1 fruit fly cellular context compared by ENCODE assay signal in the genomic region with DNA sequence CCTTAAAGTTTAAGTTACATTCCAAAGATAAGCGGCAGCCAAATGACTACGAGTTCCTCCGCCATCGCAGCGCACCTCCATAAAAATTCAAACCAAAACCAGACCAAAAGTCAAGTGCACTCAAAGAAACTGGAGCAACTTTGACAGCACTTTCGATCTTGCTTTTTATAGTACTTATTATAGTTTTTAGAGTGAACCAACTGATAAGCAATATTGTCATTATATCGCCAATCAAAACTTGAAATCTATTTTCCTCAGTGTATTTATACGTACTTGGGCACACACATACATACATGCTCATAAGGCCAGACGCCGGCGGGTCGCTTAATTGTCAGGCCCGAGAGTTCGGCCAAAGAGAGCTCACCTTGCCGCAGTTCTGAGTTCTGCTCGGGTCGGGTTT.
TF ChIP-seq lines count a peak whose summit lies in the region.

No protein-coding gene starts in this region.

TF ChIP-seq in whole organism, embryonic, 481 proteins besides CTCF, POLR2A, EP300 and RAD21 (continued from another document and continues in another):
- TF ChIP-seq CG2889 (GFP tag; IDR thresholded peaks at IDR 0.05; lab: Robert Waterston, UW) (peak; percentile 67; the same call in 2 of the 3 replicates), E2f2 (GFP tag; IDR thresholded peaks at IDR 0.05; lab: Robert Waterston, UW) (peak; percentile 44), MTF-1 (GFP tag; optimal IDR thresholded peaks at IDR 0.05; lab: Kevin White, UChicago; ENCODE audit: borderline replicate concordance) (peak; percentile 70), CG15269 (tag; optimal IDR thresholded peaks at IDR 0.05; lab: Kevin White, UChicago) (peak; percentile 46), tap (tag; optimal IDR thresholded peaks at IDR 0.05; lab: Kevin White, UChicago) (peak; percentile 64), CG6854 (GFP tag; optimal IDR thresholded peaks at IDR 0.05; lab: Kevin White, UChicago) (no peak), sens-2 (GFP tag; IDR thresholded peaks at IDR 0.05; lab: Robert Waterston, UW) (peak; percentile 69), CG11560 (tag; IDR thresholded peaks at IDR 0.05; lab: Robert Waterston, UW) (no peak), Opbp (GFP tag; IDR thresholded peaks at IDR 0.05; lab: Robert Waterston, UW; ENCODE audit: partially characterized antibody) (no peak), z (GFP tag; IDR thresholded peaks at IDR 0.05; lab: Robert Waterston, UW) (0 out of 3 replicates have a peak, but pooled peaks have one; percentile 39), Oli (tag; optimal IDR thresholded peaks at IDR 0.05; lab: Kevin White, UChicago) (peak; percentile 71), CG12942 (GFP tag; optimal IDR thresholded peaks at IDR 0.05; lab: Kevin White, UChicago) (peak; percentile 29), tna (GFP tag; IDR thresholded peaks at IDR 0.05; lab: Robert Waterston, UW; ENCODE audit: partially characterized antibody) (no peak), Dip3 (GFP tag; optimal IDR thresholded peaks at IDR 0.05; lab: Kevin White, UChicago) (no peak), D19A (tag; optimal IDR thresholded peaks at IDR 0.05; lab: Kevin White, UChicago) (peak; percentile 69), Ravus (GFP tag; IDR thresholded peaks at IDR 0.05; lab: Robert Waterston, UW) (no peak), CG3726 (GFP tag; IDR thresholded peaks at IDR 0.05; lab: Robert Waterston, UW) (peak; percentile 76), sob (GFP tag; IDR thresholded peaks at IDR 0.05; lab: Robert Waterston, UW) (peak; percentile 55; the same call in 1 of the 2 replicates), dati (GFP tag; IDR thresholded peaks at IDR 0.05; lab: Robert Waterston, UW) (no peak), Adf1 (GFP tag; IDR thresholded peaks at IDR 0.05; lab: Robert Waterston, UW) (no peak), H2.0 (GFP tag; IDR thresholded peaks at IDR 0.05; lab: Robert Waterston, UW) (peak; percentile 47), CG2202 (tag; optimal IDR thresholded peaks at IDR 0.05; lab: Kevin White, UChicago) (peak; percentile 75), CG14860 (GFP tag; IDR thresholded peaks at IDR 0.05; lab: Robert Waterston, UW; ENCODE audit: partially characterized antibody) (no peak), CG10274 (GFP tag; optimal IDR thresholded peaks at IDR 0.05; lab: Kevin White, UChicago) (no peak), lab (GFP tag; optimal IDR thresholded peaks at IDR 0.05; lab: Kevin White, UChicago) (peak; percentile 40), CG13624 (GFP tag; optimal IDR thresholded peaks at IDR 0.05; lab: Kevin White, UChicago) (peak; percentile 34), CG2678 (tag; optimal IDR thresholded peaks at IDR 0.05; lab: Kevin White, UChicago) (peak; percentile 71), Blimp-1 (GFP tag; optimal IDR thresholded peaks at IDR 0.05; lab: Kevin White, UChicago) (peak; percentile 77), gt (GFP tag; IDR thresholded peaks at IDR 0.05; lab: Robert Waterston, UW) (peak; percentile 65), CG4282 (GFP tag; optimal IDR thresholded peaks at IDR 0.05; lab: Kevin White, UChicago) (no peak), CG4328 (GFP tag; optimal IDR thresholded peaks at IDR 0.05; lab: Kevin White, UChicago) (no peak), CG11456 (GFP tag; IDR thresholded peaks at IDR 0.05; lab: Robert Waterston, UW) (peak; percentile 69; the same call in 2 of the 3 replicates), cad (GFP tag; optimal IDR thresholded peaks at IDR 0.05; lab: Kevin White, UChicago) (no peak), CG8290 (GFP tag; optimal IDR thresholded peaks at IDR 0.05; lab: Kevin White, UChicago) (peak; percentile 60), CG8290 (tag; optimal IDR thresholded peaks at IDR 0.05; lab: Kevin White, UChicago) (peak; percentile 48 to 63), unc-4 (GFP tag; IDR thresholded peaks at IDR 0.05; lab: Robert Waterston, UW; ENCODE audit: partially characterized antibody) (no peak), MBD-R2 (GFP tag; IDR thresholded peaks at IDR 0.05; lab: Robert Waterston, UW) (peak; percentile 21; the same call in 1 of the 2 replicates), CG12299 (tag; optimal IDR thresholded peaks at IDR 0.05; lab: Kevin White, UChicago) (peak; percentile 2), CG17802 (tag; optimal IDR thresholded peaks at IDR 0.05; lab: Kevin White, UChicago) (peak; percentile 50), Nf-YB (GFP tag; optimal IDR thresholded peaks at IDR 0.05; lab: Kevin White, UChicago) (peak; percentile 57), hb (GFP tag; IDR thresholded peaks at IDR 0.05; lab: Robert Waterston, UW; ENCODE audit: partially characterized antibody) (no peak), sc (optimal IDR thresholded peaks at IDR 0.05; lab: Kevin White, UChicago) (no peak), sc (GFP tag; optimal IDR thresholded peaks at IDR 0.05; lab: Kevin White, UChicago) (peak; percentile 69), bsh (GFP tag; optimal IDR thresholded peaks at IDR 0.05; lab: Kevin White, UChicago) (peak in 1 of 2 experiments; percentile 90), bbx (GFP tag; IDR thresholded peaks at IDR 0.05; lab: Robert Waterston, UW; ENCODE audit: partially characterized antibody) (no peak), CG10462 (GFP tag; optimal IDR thresholded peaks at IDR 0.05; lab: Kevin White, UChicago) (peak; percentile 74), CG8944 (GFP tag; optimal IDR thresholded peaks at IDR 0.05; lab: Kevin White, UChicago) (peak; percentile 69), Atf3 (GFP tag; optimal IDR thresholded peaks at IDR 0.05; lab: Kevin White, UChicago) (peak; percentile 66), CG11398 (GFP tag; optimal IDR thresholded peaks at IDR 0.05; lab: Kevin White, UChicago) (peak; percentile 48), CG14050 (GFP tag; IDR thresholded peaks at IDR 0.05; lab: Robert Waterston, UW) (0 out of 3 replicates have a peak, but pooled peaks have one; percentile 28), CG12071 (GFP tag; optimal IDR thresholded peaks at IDR 0.05; lab: Kevin White, UChicago) (peak; percentile 0), inv (GFP tag; IDR thresholded peaks at IDR 0.05; lab: Robert Waterston, UW; ENCODE audit: partially characterized antibody) (no peak), CG1647 (GFP tag; optimal IDR thresholded peaks at IDR 0.05; lab: Kevin White, UChicago) (peak; percentile 61), Hr3 (GFP tag; optimal IDR thresholded peaks at IDR 0.05; lab: Kevin White, UChicago) (peak; percentile 61), CG12391 (tag; optimal IDR thresholded peaks at IDR 0.05; lab: Kevin White, UChicago) (peak; percentile 86), Myb (GFP tag; optimal IDR thresholded peaks at IDR 0.05; lab: Kevin White, UChicago) (peak; percentile 48), eyg (GFP tag; optimal IDR thresholded peaks at IDR 0.05; lab: Kevin White, UChicago) (peak; percentile 7), CG33213 (GFP tag; optimal IDR thresholded peaks at IDR 0.05; lab: Kevin White, UChicago) (peak; percentile 62), sisA (GFP tag; IDR thresholded peaks at IDR 0.05; lab: Robert Waterston, UW) (peak; percentile 77), CG6683 (GFP tag; optimal IDR thresholded peaks at IDR 0.05; lab: Kevin White, UChicago) (no peak), scrt (GFP tag; optimal IDR thresholded peaks at IDR 0.05; lab: Kevin White, UChicago) (no peak), MESR4 (GFP tag; optimal IDR thresholded peaks at IDR 0.05; lab: Kevin White, UChicago) (peak; percentile 9), zen2 (GFP tag; IDR thresholded peaks at IDR 0.05; lab: Robert Waterston, UW; ENCODE audit: partially characterized antibody) (no peak), toy (GFP tag; IDR thresholded peaks at IDR 0.05; lab: Robert Waterston, UW) (no peak), Bteb2 (GFP tag; optimal IDR thresholded peaks at IDR 0.05; lab: Kevin White, UChicago) (no peak), az2 (GFP tag; optimal IDR thresholded peaks at IDR 0.05; lab: Kevin White, UChicago) (peak; percentile 80), lilli (GFP tag; optimal IDR thresholded peaks at IDR 0.05; lab: Kevin White, UChicago) (peak; percentile 76), row (GFP tag; IDR thresholded peaks at IDR 0.05; lab: Robert Waterston, UW) (peak; percentile 77), CG8924 (tag; optimal IDR thresholded peaks at IDR 0.05; lab: Kevin White, UChicago) (peak; percentile 84), eve (GFP tag; optimal IDR thresholded peaks at IDR 0.05; lab: Kevin White, UChicago) (peak in 1 of 2 experiments; percentile 59), HHEX (GFP tag; optimal IDR thresholded peaks at IDR 0.05; lab: Kevin White, UChicago) (peak; percentile 52), CG4617 (GFP tag; optimal IDR thresholded peaks at IDR 0.05; lab: Kevin White, UChicago; ENCODE audit: borderline replicate concordance) (peak; percentile 10), B-H2 (GFP tag; optimal IDR thresholded peaks at IDR 0.05; lab: Kevin White, UChicago) (no peak), D (optimal IDR thresholded peaks at IDR 0.05; lab: Kevin White, UChicago) (no peak), D (GFP tag; optimal IDR thresholded peaks at IDR 0.05; lab: Kevin White, UChicago) (peak; percentile 78), CG1529 (GFP tag; optimal IDR thresholded peaks at IDR 0.05; lab: Kevin White, UChicago) (peak; percentile 72), Trl (optimal IDR thresholded peaks at IDR 0.05; lab: Kevin White, UChicago) (no peak), Trl (GFP tag; optimal IDR thresholded peaks at IDR 0.05; lab: Kevin White, UChicago) (peak; percentile 76), HLH54F (GFP tag; optimal IDR thresholded peaks at IDR 0.05; lab: Kevin White, UChicago) (peak; percentile 34), CG6654 (GFP tag; optimal IDR thresholded peaks at IDR 0.05; lab: Kevin White, UChicago) (peak; percentile 43), CG12659 (GFP tag; optimal IDR thresholded peaks at IDR 0.05; lab: Kevin White, UChicago) (peak; percentile 42), CG15696 (tag; optimal IDR thresholded peaks at IDR 0.05; lab: Kevin White, UChicago) (peak; percentile 95), HLH3B (GFP tag; IDR thresholded peaks at IDR 0.05; lab: Robert Waterston, UW) (peak; percentile 67), CG17328 (GFP tag; IDR thresholded peaks at IDR 0.05; lab: Robert Waterston, UW) (peak; percentile 88), ab (GFP tag; optimal IDR thresholded peaks at IDR 0.05; lab: Kevin White, UChicago) (peak; percentile 47), CG11696 (GFP tag; IDR thresholded peaks at IDR 0.05; lab: Robert Waterston, UW) (no peak), ash1 (GFP tag; optimal IDR thresholded peaks at IDR 0.05; lab: Kevin White, UChicago) (no peak), exex (tag; optimal IDR thresholded peaks at IDR 0.05; lab: Kevin White, UChicago) (no peak), CG17361 (GFP tag; IDR thresholded peaks at IDR 0.05; lab: Robert Waterston, UW) (peak; percentile 76), CG3163 (GFP tag; optimal IDR thresholded peaks at IDR 0.05; lab: Kevin White, UChicago) (peak; percentile 20), pho (GFP tag; optimal IDR thresholded peaks at IDR 0.05; lab: Kevin White, UChicago) (no peak), CG11723 (GFP tag; optimal IDR thresholded peaks at IDR 0.05; lab: Kevin White, UChicago) (peak; percentile 50), emc (GFP tag; optimal IDR thresholded peaks at IDR 0.05; lab: Kevin White, UChicago) (peak; percentile 2), CG7357 (GFP tag; IDR thresholded peaks at IDR 0.05; lab: Robert Waterston, UW) (peak; percentile 63; the same call in 2 of the 3 replicates), p53 (GFP tag; optimal IDR thresholded peaks at IDR 0.05; lab: Kevin White, UChicago) (peak; percentile 20), sd (tag; optimal IDR thresholded peaks at IDR 0.05; lab: Kevin White, UChicago) (no peak), CG2120 (GFP tag; optimal IDR thresholded peaks at IDR 0.05; lab: Kevin White, UChicago) (no peak), hth (optimal IDR thresholded peaks at IDR 0.05; lab: Kevin White, UChicago) (no peak), Dref (GFP tag; IDR thresholded peaks at IDR 0.05; lab: Robert Waterston, UW) (no peak), HLH4C (GFP tag; IDR thresholded peaks at IDR 0.05; lab: Robert Waterston, UW; ENCODE audit: partially characterized antibody) (no peak), run (tag; optimal IDR thresholded peaks at IDR 0.05; lab: Kevin White, UChicago) (no peak), pum (GFP tag; optimal IDR thresholded peaks at IDR 0.05; lab: Kevin White, UChicago) (peak; percentile 83), PHDP (tag; optimal IDR thresholded peaks at IDR 0.05; lab: Kevin White, UChicago) (peak; percentile 52), h (optimal IDR thresholded peaks at IDR 0.05; lab: Kevin White, UChicago) (no peak), CG7839 (tag; optimal IDR thresholded peaks at IDR 0.05; lab: Kevin White, UChicago) (peak; percentile 83), peb (GFP tag; IDR thresholded peaks at IDR 0.05; lab: Robert Waterston, UW) (0 out of 2 replicates have a peak, but pooled peaks have one; percentile 55), CG8089 (GFP tag; optimal IDR thresholded peaks at IDR 0.05; lab: Kevin White, UChicago) (peak; percentile 81), ara (GFP tag; IDR thresholded peaks at IDR 0.05; lab: Robert Waterston, UW) (peak; percentile 87), CG5245 (GFP tag; optimal IDR thresholded peaks at IDR 0.05; lab: Kevin White, UChicago) (peak; percentile 73), CG43689 (GFP tag; IDR thresholded peaks at IDR 0.05; lab: Robert Waterston, UW) (0 out of 2 replicates have a peak, but pooled peaks have one; percentile 17), lmd (GFP tag; IDR thresholded peaks at IDR 0.05; lab: Robert Waterston, UW) (peak; percentile 65), Lim3 (GFP tag; IDR thresholded peaks at IDR 0.05; lab: Robert Waterston, UW) (no peak), Neu2 (GFP tag; optimal IDR thresholded peaks at IDR 0.05; lab: Kevin White, UChicago; ENCODE audit: borderline replicate concordance) (peak; percentile 57), CG4854 (GFP tag; optimal IDR thresholded peaks at IDR 0.05; lab: Kevin White, UChicago) (peak; percentile 56), otp (GFP tag; IDR thresholded peaks at IDR 0.05; lab: Robert Waterston, UW) (peak; percentile 80), Doc3 (GFP tag; IDR thresholded peaks at IDR 0.05; lab: Robert Waterston, UW; ENCODE audit: partially characterized antibody) (no peak), maf-S (GFP tag; optimal IDR thresholded peaks at IDR 0.05; lab: Kevin White, UChicago) (peak; percentile 51), Hey (tag; optimal IDR thresholded peaks at IDR 0.05; lab: Kevin White, UChicago) (no peak), cas (GFP tag; IDR thresholded peaks at IDR 0.05; lab: Robert Waterston, UW) (no peak), fd64A (GFP tag; optimal IDR thresholded peaks at IDR 0.05; lab: Kevin White, UChicago) (peak; percentile 49), CG14965 (GFP tag; optimal IDR thresholded peaks at IDR 0.05; lab: Kevin White, UChicago; ENCODE audit: borderline replicate concordance) (peak; percentile 46), CG18599 (GFP tag; optimal IDR thresholded peaks at IDR 0.05; lab: Kevin White, UChicago) (peak; percentile 49), E2f1 (GFP tag; IDR thresholded peaks at IDR 0.05; lab: Robert Waterston, UW) (peak; percentile 39; the same call in 1 of the 2 replicates), esg (GFP tag; conservative IDR thresholded peaks at IDR 0.05; lab: Robert Waterston, UW) (peak; percentile 22; the same call in 1 of the 2 replicates)
